Fruit fly (Drosophila melanogaster): ENCODE measurements around the gene CG6276.

CG6276 gene

dm6 chr3R:15342926-15343685 lies 23.2 kb upstream of the CG6276 start, which contains the start of gene Nagk (continued):
- TF ChIP-seq CG8944 (GFP tag; optimal IDR thresholded peaks at IDR 0.05), result peak; percentile 35
- no peak for TF ChIP-seq D (optimal IDR thresholded peaks at IDR 0.05)
- peak; percentile 62 for TF ChIP-seq D (GFP tag; optimal IDR thresholded peaks at IDR 0.05)
- no peak for TF ChIP-seq fd64A (GFP tag; optimal IDR thresholded peaks at IDR 0.05)
- peak; percentile 39 for TF ChIP-seq gsb-n (tag; optimal IDR thresholded peaks at IDR 0.05)
- TF ChIP-seq emc (GFP tag; optimal IDR thresholded peaks at IDR 0.05), result peak; percentile 45
- TF ChIP-seq CG3065 (GFP tag; optimal IDR thresholded peaks at IDR 0.05), result no peak
- TF ChIP-seq CG17802 (tag; optimal IDR thresholded peaks at IDR 0.05), result peak; percentile 7
- TF ChIP-seq bcd (GFP tag; optimal IDR thresholded peaks at IDR 0.05), result peak; percentile 61
- TF ChIP-seq Mes4 (GFP tag; optimal IDR thresholded peaks at IDR 0.05), result peak; percentile 31
- TF ChIP-seq CG4854 (GFP tag; optimal IDR thresholded peaks at IDR 0.05), result peak; percentile 52
- 0 out of 2 replicates have a peak, but pooled peaks have one; percentile 6 for TF ChIP-seq stc (GFP tag; IDR thresholded peaks at IDR 0.05)
- TF ChIP-seq mld (GFP tag; IDR thresholded peaks at IDR 0.05; ENCODE audit: partially characterized antibody), result no peak; the same call in 2 of the 3 replicates
- TF ChIP-seq Gsc (GFP tag; IDR thresholded peaks at IDR 0.05), result no peak
- peak; percentile 91 for TF ChIP-seq Ets65A (GFP tag)
- TF ChIP-seq CG10565 (GFP tag; optimal IDR thresholded peaks at IDR 0.05), result no peak
- peak; percentile 11 for TF ChIP-seq disco-r (GFP tag; optimal IDR thresholded peaks at IDR 0.05)
- TF ChIP-seq CG30020 (tag; optimal IDR thresholded peaks at IDR 0.05), result peak; percentile 4
- peak; percentile 56 for TF ChIP-seq Six4 (GFP tag; optimal IDR thresholded peaks at IDR 0.05)
- TF ChIP-seq gt (GFP tag; IDR thresholded peaks at IDR 0.05), result no peak
- TF ChIP-seq CG15479 (GFP tag; optimal IDR thresholded peaks at IDR 0.05), result no peak
- TF ChIP-seq her (GFP tag; optimal IDR thresholded peaks at IDR 0.05), result peak; percentile 40
- TF ChIP-seq CG6254 (GFP tag; optimal IDR thresholded peaks at IDR 0.05), result no peak
- 0 out of 2 replicates have a peak, but pooled peaks have one; percentile 9 for TF ChIP-seq Ada2b (GFP tag; IDR thresholded peaks at IDR 0.05)
- no peak for TF ChIP-seq tna (GFP tag; IDR thresholded peaks at IDR 0.05; ENCODE audit: partially characterized antibody)
- TF ChIP-seq CG4424 (GFP tag; optimal IDR thresholded peaks at IDR 0.05), result peak; percentile 71
- 0 out of 3 replicates have a peak, but pooled peaks have one; percentile 50 for TF ChIP-seq CG2199 (GFP tag; IDR thresholded peaks at IDR 0.05)
- peak; percentile 52 for TF ChIP-seq kay (GFP tag; optimal IDR thresholded peaks at IDR 0.05)
- no peak for TF ChIP-seq vnd (GFP tag; IDR thresholded peaks at IDR 0.05; ENCODE audit: partially characterized antibody)
- TF ChIP-seq Atf-2 (GFP tag; optimal IDR thresholded peaks at IDR 0.05), result peak; percentile 69
- peak; percentile 72 for TF ChIP-seq az2 (GFP tag; optimal IDR thresholded peaks at IDR 0.05)
- peak; percentile 77 for TF ChIP-seq CG12104 (GFP tag; optimal IDR thresholded peaks at IDR 0.05)
- peak; percentile 43 for TF ChIP-seq ems (GFP tag; optimal IDR thresholded peaks at IDR 0.05)
- TF ChIP-seq org-1 (GFP tag; optimal IDR thresholded peaks at IDR 0.05), result peak; percentile 27
- peak; percentile 48; the same call in 1 of the 3 replicates for TF ChIP-seq ken (GFP tag; IDR thresholded peaks at IDR 0.05)
- no peak for TF ChIP-seq CG10959 (GFP tag; IDR thresholded peaks at IDR 0.05)
- TF ChIP-seq Oli (tag; optimal IDR thresholded peaks at IDR 0.05), result peak; percentile 80
- peak; percentile 59 for TF ChIP-seq ind (GFP tag; optimal IDR thresholded peaks at IDR 0.05)
- TF ChIP-seq CG9727 (GFP tag; optimal IDR thresholded peaks at IDR 0.05), result peak; percentile 84
- no peak for TF ChIP-seq CTCF (GFP tag; optimal IDR thresholded peaks at IDR 0.05)
- TF ChIP-seq CG1024 (GFP tag; IDR thresholded peaks at IDR 0.05), result peak; percentile 22; the same call in 1 of the 2 replicates
- TF ChIP-seq cg (GFP tag; optimal IDR thresholded peaks at IDR 0.05), result no peak
- TF ChIP-seq CG14441 (GFP tag; IDR thresholded peaks at IDR 0.05), result peak; percentile 29
- TF ChIP-seq slou (GFP tag; optimal IDR thresholded peaks at IDR 0.05), result peak; percentile 4
- TF ChIP-seq CG1602 (GFP tag; optimal IDR thresholded peaks at IDR 0.05), result peak; percentile 57
- TF ChIP-seq CG15011 (GFP tag; optimal IDR thresholded peaks at IDR 0.05), result peak; percentile 71
- peak; percentile 13 for TF ChIP-seq wek (GFP tag; optimal IDR thresholded peaks at IDR 0.05)
- TF ChIP-seq row (GFP tag; IDR thresholded peaks at IDR 0.05), result peak; percentile 86
- TF ChIP-seq pum (GFP tag; optimal IDR thresholded peaks at IDR 0.05), result peak; percentile 42
- no peak for TF ChIP-seq CG3838 (GFP tag; optimal IDR thresholded peaks at IDR 0.05)
- TF ChIP-seq dan (GFP tag; IDR thresholded peaks at IDR 0.05), result no peak

Data from whole organism, embryonic.